Worm (Caenorhabditis elegans): ENCODE results near the gene nhr-177.

ce11 chrV:1635859-1636258, 25.8 kb downstream of the nhr-177 start, which contains the start of gene str-222:
- TF ChIP-seq hlh-8 (tag; optimal IDR thresholded peaks at IDR 0.05) (no peak), nhr-11 (tag; optimal IDR thresholded peaks at IDR 0.05) (no peak), che-1 (tag; optimal IDR thresholded peaks at IDR 0.05) (no peak), sox-4 (tag; optimal IDR thresholded peaks at IDR 0.05) (no peak), lin-11 (tag; optimal IDR thresholded peaks at IDR 0.05) (no peak), pha-4 (tag; optimal IDR thresholded peaks at IDR 0.05) (no peak), ama-1 (optimal IDR thresholded peaks at IDR 0.05) (no peak), pqm-1 (tag; optimal IDR thresholded peaks at IDR 0.05) (no peak), pax-1 (tag; optimal IDR thresholded peaks at IDR 0.05) (no peak), tbx-7 (tag; optimal IDR thresholded peaks at IDR 0.05) (no peak), unc-3 (GFP tag; conservative IDR thresholded peaks at IDR 0.05) (no peak), unc-3 (tag; optimal IDR thresholded peaks at IDR 0.05) (no peak), ceh-31 (tag; optimal IDR thresholded peaks at IDR 0.05) (no peak)

All from whole organism, late embryonic.